Fruit fly (Drosophila melanogaster) whole organism, pupa: ENCODE data around the gene Npl4.
A peak's percentile ranks its signal among the peaks of the same experiment; 100 is the strongest.

Experiments used
- CG10348 ChIP-seq: fragments of 200-800 bp; sonication (Bioruptor generic); IDR thresholded peaks from 2 replicates; pipeline ENCODE4 v1.3.6; 2022; ENCODE audit warnings: missing biosample characterization, missing genetic modification characterization
- CG12605 ChIP-seq: fragments of 200-800 bp; sonication (Bioruptor generic); IDR thresholded peaks from 2 replicates; pipeline ENCODE4 v1.3.6; 2022; ENCODE audit warnings: missing biosample characterization, missing genetic modification characterization
- CG13204 ChIP-seq: fragments of 200-800 bp; sonication (Bioruptor generic); optimal IDR thresholded peaks from 2 replicates; lab custom pipeline; 2018; ENCODE audit warnings: missing biosample characterization, mild to moderate bottlenecking, missing genetic modification characterization, moderate library complexity
- CG14655 ChIP-seq: fragments of 200-800 bp; sonication (Bioruptor generic); optimal IDR thresholded peaks from 3 replicates; lab custom pipeline; 2017; ENCODE audit warnings: mild to moderate bottlenecking, missing biosample characterization, missing genetic modification reagents, missing genetic modification characterization
- CG15710 ChIP-seq: fragments of 200-800 bp; sonication (Bioruptor generic); optimal IDR thresholded peaks from 2 replicates; lab custom pipeline; 2018; ENCODE audit warnings: missing biosample characterization, mild to moderate bottlenecking, missing genetic modification characterization, moderate library complexity
- CG17806 ChIP-seq: fragments of 200-800 bp; sonication (Bioruptor generic); optimal IDR thresholded peaks from 2 replicates; lab custom pipeline; 2018; ENCODE audit warnings: missing biosample characterization, mild to moderate bottlenecking, missing genetic modification characterization, moderate library complexity
- CG32121 ChIP-seq: fragments of 200-800 bp; sonication (Bioruptor generic); IDR thresholded peaks from 2 replicates; pipeline ENCODE4 v1.3.6; 2022; ENCODE audit warnings: missing biosample characterization, missing genetic modification characterization
- CG34367 ChIP-seq: fragments of 200-800 bp; sonication (Bioruptor generic); optimal IDR thresholded peaks from 2 replicates; lab custom pipeline; 2018; ENCODE audit warnings: missing biosample characterization, mild to moderate bottlenecking, missing genetic modification characterization
- CG4496 ChIP-seq: fragments of 200-800 bp; sonication (Bioruptor generic); IDR thresholded peaks from 3 replicates; pipeline ENCODE4 v1.3.6; 2022; ENCODE audit warnings: missing biosample characterization, missing genetic modification characterization
- CG8159 ChIP-seq: fragments of 200-800 bp; sonication (Bioruptor generic); optimal IDR thresholded peaks from 3 replicates; lab custom pipeline; 2018; ENCODE audit warnings: missing biosample characterization, mild to moderate bottlenecking, missing genetic modification characterization, moderate library complexity
- CG8301 ChIP-seq: fragments of 200-800 bp; sonication (Bioruptor generic); optimal IDR thresholded peaks from 2 replicates; lab custom pipeline; 2018; ENCODE audit warnings: missing biosample characterization, mild to moderate bottlenecking, missing genetic modification characterization
- CG9948 ChIP-seq: fragments of 200-800 bp; sonication (Bioruptor generic); optimal IDR thresholded peaks from 2 replicates; lab custom pipeline; 2018; ENCODE audit warnings: missing biosample characterization, mild to moderate bottlenecking, missing genetic modification characterization, moderate library complexity
- D1 ChIP-seq: fragments of 200-800 bp; sonication (Bioruptor generic); optimal IDR thresholded peaks from 2 replicates; lab custom pipeline; 2018; ENCODE audit warnings: missing biosample characterization, mild to moderate bottlenecking, missing genetic modification characterization, moderate library complexity
- EcR ChIP-seq: fragments of 200-800 bp; sonication (Bioruptor generic); optimal IDR thresholded peaks from 3 replicates; lab custom pipeline; 2019; ENCODE audit warnings: missing biosample characterization, missing genetic modification characterization, mild to moderate bottlenecking, moderate library complexity, missing genetic modification reagents
- Ets98B ChIP-seq: fragments of 200-800 bp; sonication (Bioruptor generic); IDR thresholded peaks from 2 replicates; pipeline ENCODE4 v1.3.6; 2022; ENCODE audit warnings: missing biosample characterization, missing genetic modification characterization
- Pif1A ChIP-seq: fragments of 200-800 bp; sonication (Bioruptor generic); optimal IDR thresholded peaks from 3 replicates; lab custom pipeline; 2016; ENCODE audit warnings: missing biosample characterization, missing genetic modification characterization
- Pif1B ChIP-seq: fragments of 200-800 bp; sonication (Bioruptor generic); optimal IDR thresholded peaks from 3 replicates; lab custom pipeline; 2016; ENCODE audit warnings: missing biosample characterization, missing genetic modification characterization
- Snoo ChIP-seq: fragments of 200-800 bp; sonication (Bioruptor generic); optimal IDR thresholded peaks from 3 replicates; lab custom pipeline; 2017; ENCODE audit warnings: missing biosample characterization, mild to moderate bottlenecking, missing genetic modification characterization, inconsistent platforms
- fd96Ca ChIP-seq: fragments of 200-800 bp; sonication (Bioruptor generic); IDR thresholded peaks from 3 replicates; pipeline ENCODE4 v1.3.6; 2022; ENCODE audit warnings: missing biosample characterization, missing genetic modification characterization
- gl ChIP-seq: fragments of 200-800 bp; sonication (Bioruptor generic); optimal IDR thresholded peaks from 2 replicates; lab custom pipeline; 2018; ENCODE audit warnings: missing biosample characterization, mild to moderate bottlenecking, missing genetic modification characterization
- rn ChIP-seq: fragments of 200-800 bp; sonication (Bioruptor generic); IDR thresholded peaks from 2 replicates; pipeline ENCODE4 v1.3.6; 2022; ENCODE audit warnings: missing biosample characterization, missing genetic modification characterization

Npl4 gene

DNA sequence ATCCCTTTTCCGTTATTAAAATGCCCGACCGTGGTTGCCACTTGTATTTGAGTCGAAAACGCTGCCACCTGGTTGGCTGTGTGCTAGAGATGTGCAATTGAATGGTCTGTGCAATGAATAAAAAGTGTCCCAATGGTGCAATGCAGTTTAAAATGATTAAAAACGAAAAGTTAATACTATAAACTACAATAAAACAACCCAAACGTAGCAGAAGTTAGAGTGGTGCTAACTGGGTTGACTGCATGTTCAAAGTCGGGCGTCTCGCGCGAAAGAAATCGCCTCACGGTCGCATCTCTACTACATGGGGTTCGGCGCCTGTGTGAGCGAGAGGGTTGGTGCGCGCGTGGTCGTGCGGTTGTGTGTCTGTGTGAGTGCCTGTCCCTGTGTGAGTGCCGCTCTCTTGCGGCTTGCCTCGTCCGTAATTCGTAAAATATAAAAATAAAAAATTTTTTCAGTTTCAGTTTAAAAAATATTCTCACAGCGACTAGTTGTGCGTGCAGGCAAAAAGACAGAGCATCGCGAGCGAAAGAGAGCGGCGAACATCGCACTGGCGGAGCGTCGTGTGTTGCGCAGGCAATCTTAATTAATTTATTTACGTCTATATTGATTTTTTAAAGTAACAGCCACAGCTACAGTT lies 22.5 kb upstream of the Npl4 start:
- TF ChIP-seq fd96Ca = peak; percentile 92
- TF ChIP-seq Ets98B (GFP tag; lab: Robert Waterston, UW) = peak; percentile 71
- no peak for TF ChIP-seq D1 (tag; lab: Kevin White, UChicago)
- TF ChIP-seq Snoo (tag; lab: Kevin White, UChicago) = peak; percentile 70
- TF ChIP-seq Pif1B (GFP tag; lab: Kevin White, UChicago) = peak; percentile 22
- TF ChIP-seq CG13204 = peak; percentile 4
- peak; percentile 85 for TF ChIP-seq CG32121
- peak; percentile 78 for TF ChIP-seq CG14655
- peak; percentile 74 for TF ChIP-seq CG34367 (tag; lab: Kevin White, UChicago)
- TF ChIP-seq CG10348 (GFP tag; lab: Robert Waterston, UW) = peak; percentile 80
- TF ChIP-seq Pif1A (GFP tag; lab: Kevin White, UChicago) = peak; percentile 75
- peak; percentile 79 for TF ChIP-seq rn
- peak; percentile 75 for TF ChIP-seq CG8159
- TF ChIP-seq CG8301 (tag; lab: Kevin White, UChicago) = peak; percentile 75
- TF ChIP-seq CG9948 (tag; lab: Kevin White, UChicago) = peak; percentile 69
- peak; percentile 82; the same call in 2 of the 3 replicates for TF ChIP-seq CG4496 (GFP tag; lab: Robert Waterston, UW)
- TF ChIP-seq CG15710 (tag; lab: Kevin White, UChicago) = peak; percentile 82
- peak; percentile 56; the same call in 1 of the 2 replicates for TF ChIP-seq CG12605
- peak; percentile 69 for TF ChIP-seq CG17806 (tag; lab: Kevin White, UChicago)
- peak; percentile 36 for TF ChIP-seq EcR (GFP tag; lab: Kevin White, UChicago)
- TF ChIP-seq gl (tag; lab: Kevin White, UChicago) = peak; percentile 44

dm6 chr3R:25644172-25644571 lies 19.7 kb upstream of the Npl4 start:
- TF ChIP-seq CG14655 (peak; percentile 73), CG34367 (tag; lab: Kevin White, UChicago) (no peak), CG8159 (peak; percentile 45), CG12605 (0 out of 2 replicates have a peak, but pooled peaks have one; percentile 7), CG8301 (tag; lab: Kevin White, UChicago) (peak; percentile 30), EcR (GFP tag; lab: Kevin White, UChicago) (no peak), rn (no peak), CG17806 (tag; lab: Kevin White, UChicago) (peak; percentile 33), CG32121 (no peak), CG13204 (no peak), Snoo (tag; lab: Kevin White, UChicago) (no peak), D1 (tag; lab: Kevin White, UChicago) (peak; percentile 8), CG4496 (GFP tag; lab: Robert Waterston, UW) (no peak), Pif1B (GFP tag; lab: Kevin White, UChicago) (no peak), Ets98B (GFP tag; lab: Robert Waterston, UW) (no peak), CG15710 (tag; lab: Kevin White, UChicago) (no peak), CG9948 (tag; lab: Kevin White, UChicago) (peak; percentile 45), fd96Ca (no peak), CG10348 (GFP tag; lab: Robert Waterston, UW) (no peak), Pif1A (GFP tag; lab: Kevin White, UChicago) (no peak), gl (tag; lab: Kevin White, UChicago) (no peak)
- TF ChIP-seq, all 21 proteins: peak for 7

- TF ChIP-seq CG9948 (tag; lab: Kevin White, UChicago) = peak; percentile 83
- TF ChIP-seq CG8159 = peak; percentile 88
- TF ChIP-seq CG32121 = no peak
- peak; percentile 81 for TF ChIP-seq Pif1A (GFP tag; lab: Kevin White, UChicago)
- TF ChIP-seq CG14655 = peak; percentile 68
- peak; percentile 86 for TF ChIP-seq CG15710 (tag; lab: Kevin White, UChicago)
- TF ChIP-seq D1 (tag; lab: Kevin White, UChicago) = peak; percentile 68
- peak; percentile 64 for TF ChIP-seq gl (tag; lab: Kevin White, UChicago)
- TF ChIP-seq CG4496 (GFP tag; lab: Robert Waterston, UW) = peak; percentile 75
- TF ChIP-seq Snoo (tag; lab: Kevin White, UChicago) = peak; percentile 91
- peak; percentile 85 for TF ChIP-seq Pif1B (GFP tag; lab: Kevin White, UChicago)
- TF ChIP-seq CG13204 = peak; percentile 66
- peak; percentile 90 for TF ChIP-seq CG17806 (tag; lab: Kevin White, UChicago)
- no peak for TF ChIP-seq EcR (GFP tag; lab: Kevin White, UChicago)
- no peak for TF ChIP-seq rn
- TF ChIP-seq Ets98B (GFP tag; lab: Robert Waterston, UW) = no peak
- no peak for TF ChIP-seq CG10348 (GFP tag; lab: Robert Waterston, UW)
- TF ChIP-seq CG12605 = 0 out of 2 replicates have a peak, but pooled peaks have one; percentile 20
- peak; percentile 27; the same call in 1 of the 3 replicates for TF ChIP-seq fd96Ca
- peak; percentile 74 for TF ChIP-seq CG34367 (tag; lab: Kevin White, UChicago)
- peak; percentile 55 for TF ChIP-seq CG8301 (tag; lab: Kevin White, UChicago)
Observed at dm6 chr3R:25640463-25640862, 16.0 kb upstream of the Npl4 start.

DNA sequence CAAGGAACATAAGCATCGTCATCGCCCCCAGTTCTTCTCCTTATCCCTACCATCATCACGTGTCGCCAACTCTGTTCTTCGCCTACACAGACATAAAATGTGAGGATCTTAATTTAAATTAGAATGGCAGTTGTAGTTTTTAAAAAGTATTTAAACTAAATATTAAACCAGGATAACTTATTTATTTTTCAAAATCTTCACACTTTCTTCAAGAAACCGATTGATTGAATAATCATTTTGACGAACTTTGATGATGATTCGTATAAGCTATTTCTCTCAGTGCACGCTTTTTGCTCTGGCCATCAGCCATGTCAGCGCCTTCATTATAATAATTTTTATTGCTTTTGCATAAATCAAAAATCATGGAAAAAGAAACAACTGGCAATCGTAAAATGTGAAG lies 14.5 kb upstream of the Npl4 start:
- TF ChIP-seq CG13204 (no peak), CG15710 (tag; lab: Kevin White, UChicago) (peak; percentile 71), CG17806 (tag; lab: Kevin White, UChicago) (peak; percentile 76), CG8301 (tag; lab: Kevin White, UChicago) (peak; percentile 18), Pif1B (GFP tag; lab: Kevin White, UChicago) (peak; percentile 63), CG32121 (no peak), fd96Ca (no peak), CG10348 (GFP tag; lab: Robert Waterston, UW) (no peak), CG8159 (peak; percentile 76), rn (no peak), CG12605 (no peak), D1 (tag; lab: Kevin White, UChicago) (peak; percentile 52), CG14655 (peak; percentile 55), gl (tag; lab: Kevin White, UChicago) (no peak), Pif1A (GFP tag; lab: Kevin White, UChicago) (peak; percentile 59), Snoo (tag; lab: Kevin White, UChicago) (peak; percentile 72), EcR (GFP tag; lab: Kevin White, UChicago) (no peak), CG4496 (GFP tag; lab: Robert Waterston, UW) (no peak), Ets98B (GFP tag; lab: Robert Waterston, UW) (no peak), CG34367 (tag; lab: Kevin White, UChicago) (peak; percentile 47), CG9948 (tag; lab: Kevin White, UChicago) (peak; percentile 52)
